Worm (Caenorhabditis elegans): ENCODE results near the gene F23B12.1.
A peak's percentile ranks its signal among the peaks of the same experiment; 100 is the strongest.

F23B12.1 gene

ce11 chrV:14443471-14444015 lies 14.6 kb downstream of the F23B12.1 start:
- TF ChIP-seq tbx-7 (tag; optimal IDR thresholded peaks at IDR 0.05) (peak; percentile 25), ceh-31 (tag; optimal IDR thresholded peaks at IDR 0.05) (peak; percentile 83), C08G9.2 (tag; optimal IDR thresholded peaks at IDR 0.05) (peak; percentile 68), tbx-2 (tag; optimal IDR thresholded peaks at IDR 0.05) (peak; percentile 72), ceh-14 (tag; optimal IDR thresholded peaks at IDR 0.05) (peak; percentile 50), fax-1 (tag; optimal IDR thresholded peaks at IDR 0.05) (peak; percentile 25), lim-6 (tag; optimal IDR thresholded peaks at IDR 0.05) (peak; percentile 50), zip-5 (tag; optimal IDR thresholded peaks at IDR 0.05) (peak; percentile 23), dmd-4 (tag; optimal IDR thresholded peaks at IDR 0.05; ENCODE audit: borderline replicate concordance) (peak; percentile 34), rnt-1 (tag; optimal IDR thresholded peaks at IDR 0.05) (peak; percentile 14), ceh-2 (tag; optimal IDR thresholded peaks at IDR 0.05) (peak; percentile 45)

- TF ChIP-seq ceh-19 (GFP tag; optimal IDR thresholded peaks at IDR 0.05) (no peak), syd-9 (tag; optimal IDR thresholded peaks at IDR 0.05) (no peak), ref-2 (tag; optimal IDR thresholded peaks at IDR 0.05) (no peak), pha-4 (tag; optimal IDR thresholded peaks at IDR 0.05) (no peak)
Measured at ce11 chrV:14446453-14446852, 17.5 kb downstream of the F23B12.1 start.

ce11 chrV:14447240-14447763 lies 18.3 kb downstream of the F23B12.1 start, which contains the start of the genes dlat-1 and fntb-1:
Gene dlat-1 (minus strand): TSS chrV:14447290.
Gene fntb-1 (plus strand): TSS chrV:14447651.
- TF ChIP-seq elt-2 (tag; optimal IDR thresholded peaks at IDR 0.05) (peak; percentile 89), sox-2 (GFP tag; IDR thresholded peaks at IDR 0.05) (no peak)

DNA sequence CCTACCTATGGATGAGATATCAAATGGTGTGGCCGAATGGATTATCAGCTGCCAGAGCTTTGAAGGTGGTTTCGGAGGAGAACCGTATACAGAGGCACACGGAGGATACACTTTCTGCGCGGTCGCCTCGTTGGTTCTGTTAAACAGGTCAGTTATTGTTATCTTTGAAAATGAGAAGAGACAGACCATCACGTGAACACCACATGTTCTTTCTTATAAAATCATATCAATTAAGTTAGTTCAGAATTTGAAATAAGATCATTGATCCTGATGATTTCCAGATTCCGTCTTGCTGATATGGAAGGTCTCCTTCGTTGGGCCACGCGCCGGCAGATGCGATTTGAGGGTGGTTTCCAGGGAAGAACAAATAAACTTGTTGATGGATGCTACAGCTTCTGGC lies 19.7 kb downstream of the F23B12.1 start:
- no peak for TF ChIP-seq pqm-1 (tag; optimal IDR thresholded peaks at IDR 0.05)
- TF ChIP-seq syd-9 (tag; optimal IDR thresholded peaks at IDR 0.05) = no peak
- TF ChIP-seq sox-4 (tag; optimal IDR thresholded peaks at IDR 0.05) = no peak
- TF ChIP-seq ztf-16 (tag; optimal IDR thresholded peaks at IDR 0.05) = no peak
- no peak for TF ChIP-seq ceh-18 (tag; optimal IDR thresholded peaks at IDR 0.05)
- no peak for TF ChIP-seq rnt-1 (tag; optimal IDR thresholded peaks at IDR 0.05)
- no peak for TF ChIP-seq tbx-7 (tag; optimal IDR thresholded peaks at IDR 0.05)
- no peak for TF ChIP-seq nfya-1 (tag; optimal IDR thresholded peaks at IDR 0.05)
- no peak for TF ChIP-seq unc-42 (tag; optimal IDR thresholded peaks at IDR 0.05)
- no peak for TF ChIP-seq elt-2 (tag; optimal IDR thresholded peaks at IDR 0.05)
- TF ChIP-seq unc-86 (tag; optimal IDR thresholded peaks at IDR 0.05) = no peak
- no peak for TF ChIP-seq gmeb-2 (tag; optimal IDR thresholded peaks at IDR 0.05)
- no peak for TF ChIP-seq ceh-30 (tag; optimal IDR thresholded peaks at IDR 0.05)
- TF ChIP-seq tbx-2 (tag; optimal IDR thresholded peaks at IDR 0.05) = no peak
- TF ChIP-seq odd-2 (tag; optimal IDR thresholded peaks at IDR 0.05) = no peak
- no peak for TF ChIP-seq ahr-1 (tag; optimal IDR thresholded peaks at IDR 0.05)

ce11 chrV:14449397-14449796 lies 20.4 kb downstream of the F23B12.1 start, which contains the start of gene F23B12.7:
Gene F23B12.7 (plus strand): TSS chrV:14449697.
- no peak for TF ChIP-seq tbx-7 (tag; optimal IDR thresholded peaks at IDR 0.05)
- TF ChIP-seq nhr-232 (tag; optimal IDR thresholded peaks at IDR 0.05) = no peak
- no peak for TF ChIP-seq sox-4 (tag; optimal IDR thresholded peaks at IDR 0.05)
- no peak for TF ChIP-seq ceh-9 (tag; optimal IDR thresholded peaks at IDR 0.05)
- TF ChIP-seq lim-6 (tag; optimal IDR thresholded peaks at IDR 0.05) = no peak
- no peak for TF ChIP-seq madf-2 (tag; optimal IDR thresholded peaks at IDR 0.05)
- no peak for TF ChIP-seq ceh-48 (tag; optimal IDR thresholded peaks at IDR 0.05)
- no peak for TF ChIP-seq unc-55 (GFP tag; optimal IDR thresholded peaks at IDR 0.05)
- TF ChIP-seq sox-2 (GFP tag; IDR thresholded peaks at IDR 0.05) = no peak
- no peak for TF ChIP-seq ceh-34 (tag; optimal IDR thresholded peaks at IDR 0.05)

Data from whole organism, late embryonic.